Fruit fly (Drosophila melanogaster): Measurements from ENCODE around the gene Jon66Ci.

Gene Jon66Ci

DNA sequence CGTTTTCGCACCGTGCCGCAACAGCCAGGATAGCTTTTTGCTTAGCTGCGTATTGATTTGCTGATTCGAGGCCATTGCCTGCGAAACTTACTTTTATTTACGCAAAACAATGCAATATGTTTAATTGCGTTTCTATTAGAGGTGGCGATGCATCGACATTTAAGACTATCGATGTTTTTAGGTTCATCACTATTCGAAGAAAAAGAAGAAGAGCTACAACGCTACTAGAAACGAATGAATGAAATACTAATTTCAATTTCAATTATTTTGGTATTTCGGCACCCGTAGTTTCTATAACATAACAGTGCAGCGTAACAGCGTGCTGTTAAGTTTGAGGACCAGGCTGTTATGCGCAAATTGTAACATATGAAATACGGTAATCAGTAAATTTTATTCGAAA lies 13.8 kb downstream of the Jon66Ci start, which contains the start of the genes Tpt, mkg-p and CG13667 (continued):
- TF ChIP-seq mam (GFP tag; optimal IDR thresholded peaks at IDR 0.05) (peak; percentile 21), CG15011 (GFP tag; optimal IDR thresholded peaks at IDR 0.05) (no peak), CG15696 (tag; optimal IDR thresholded peaks at IDR 0.05) (no peak), HLHmδ (GFP tag; optimal IDR thresholded peaks at IDR 0.05) (no peak), Med (GFP tag) (peak; percentile 76), esg (GFP tag; conservative IDR thresholded peaks at IDR 0.05) (no peak), croc (GFP tag; conservative IDR thresholded peaks at IDR 0.05) (no peak), en (GFP tag; optimal IDR thresholded peaks at IDR 0.05) (no peak), dpn (GFP tag; optimal IDR thresholded peaks at IDR 0.05) (peak in 1 of 2 experiments; percentile 26), CG18764 (GFP tag; optimal IDR thresholded peaks at IDR 0.05) (no peak), zen2 (GFP tag; IDR thresholded peaks at IDR 0.05; ENCODE audit: partially characterized antibody) (peak; percentile 35; the same call in 1 of the 3 replicates), CG11695 (GFP tag; IDR thresholded peaks at IDR 0.05) (no peak), CG12155 (GFP tag; optimal IDR thresholded peaks at IDR 0.05) (no peak), H2.0 (GFP tag; IDR thresholded peaks at IDR 0.05) (no peak), YL-1 (GFP tag; optimal IDR thresholded peaks at IDR 0.05) (peak; percentile 90), CG10959 (GFP tag; IDR thresholded peaks at IDR 0.05) (no peak), CG11085 (GFP tag; IDR thresholded peaks at IDR 0.05) (no peak), wdn (GFP tag; IDR thresholded peaks at IDR 0.05) (no peak), Six4 (GFP tag; optimal IDR thresholded peaks at IDR 0.05) (no peak), CG10654 (GFP tag; optimal IDR thresholded peaks at IDR 0.05) (no peak), pros (GFP tag; optimal IDR thresholded peaks at IDR 0.05) (no peak), CG2120 (GFP tag; optimal IDR thresholded peaks at IDR 0.05) (no peak), hth (optimal IDR thresholded peaks at IDR 0.05) (no peak), Blimp-1 (GFP tag; optimal IDR thresholded peaks at IDR 0.05) (no peak), gsb-n (tag; optimal IDR thresholded peaks at IDR 0.05) (no peak), usp (GFP tag; optimal IDR thresholded peaks at IDR 0.05) (no peak), MESR4 (GFP tag; optimal IDR thresholded peaks at IDR 0.05) (peak; percentile 75), CG8388 (GFP tag; optimal IDR thresholded peaks at IDR 0.05) (no peak), CG8765 (GFP tag; IDR thresholded peaks at IDR 0.05) (no peak), CG3163 (GFP tag; optimal IDR thresholded peaks at IDR 0.05) (no peak), CG17912 (GFP tag; optimal IDR thresholded peaks at IDR 0.05) (no peak), NK7.1 (GFP tag; optimal IDR thresholded peaks at IDR 0.05) (no peak), wor (GFP tag; IDR thresholded peaks at IDR 0.05) (no peak), psq (GFP tag; optimal IDR thresholded peaks at IDR 0.05) (no peak), CG31365 (tag; optimal IDR thresholded peaks at IDR 0.05) (no peak), run (tag; optimal IDR thresholded peaks at IDR 0.05) (no peak), zfh2 (GFP tag; optimal IDR thresholded peaks at IDR 0.05) (peak; percentile 34), tup (GFP tag; optimal IDR thresholded peaks at IDR 0.05) (no peak), CG12236 (GFP tag; optimal IDR thresholded peaks at IDR 0.05) (no peak), nerfin-2 (GFP tag; IDR thresholded peaks at IDR 0.05; ENCODE audit: partially characterized antibody) (no peak; the same call in 1 of the 2 replicates), otp (GFP tag; IDR thresholded peaks at IDR 0.05) (no peak), CG30403 (GFP tag; optimal IDR thresholded peaks at IDR 0.05) (no peak), CG2678 (tag; optimal IDR thresholded peaks at IDR 0.05) (no peak), amos (GFP tag; IDR thresholded peaks at IDR 0.05; ENCODE audit: partially characterized antibody) (peak; percentile 91), CG6791 (GFP tag; IDR thresholded peaks at IDR 0.05; ENCODE audit: partially characterized antibody) (peak; percentile 79), zf30C (GFP tag; optimal IDR thresholded peaks at IDR 0.05) (no peak), z (GFP tag; IDR thresholded peaks at IDR 0.05) (no peak), Lpt (GFP tag; optimal IDR thresholded peaks at IDR 0.05) (no peak), CG1792 (GFP tag; optimal IDR thresholded peaks at IDR 0.05) (no peak), CG8281 (tag; optimal IDR thresholded peaks at IDR 0.05) (no peak), CG1832 (GFP tag; optimal IDR thresholded peaks at IDR 0.05) (no peak), CG13894 (tag; optimal IDR thresholded peaks at IDR 0.05) (no peak)

All from whole organism, embryonic.